Fruit fly (Drosophila melanogaster) whole organism, embryonic: ENCODE data around the gene Tlk.

Experiments
- Adf1 ChIP-seq: fragments of 200-800 bp; sonication (Bioruptor generic); IDR thresholded peaks from 2 replicates; pipeline ENCODE4 v1.3.6; 2022; ENCODE audit warnings: missing biosample characterization, missing genetic modification characterization
- B-H2 ChIP-seq: fragments of 200-800 bp; sonication (Bioruptor generic); optimal IDR thresholded peaks from 2 replicates; lab custom pipeline; 2018; ENCODE audit warnings: missing biosample characterization, mild to moderate bottlenecking, missing genetic modification characterization
- CG10209 ChIP-seq: fragments of 200-800 bp; sonication (Bioruptor generic); optimal IDR thresholded peaks from 3 replicates; lab custom pipeline; 2017; ENCODE audit warnings: missing biosample characterization, mild to moderate bottlenecking, missing genetic modification characterization, missing genetic modification reagents
- CG10321 ChIP-seq: fragments of 200-800 bp; sonication (Bioruptor generic); IDR thresholded peaks from 2 replicates; pipeline ENCODE4 v1.3.6; 2022; ENCODE audit warnings: missing biosample characterization, missing genetic modification characterization
- CG10366 ChIP-seq: fragments of 200-800 bp; sonication (Bioruptor generic); IDR thresholded peaks from 2 replicates; pipeline ENCODE4 v1.3.6; 2022; ENCODE audit warnings: missing biosample characterization, missing genetic modification characterization
- CG10543 ChIP-seq: fragments of 200-800 bp; sonication (Bioruptor generic); optimal IDR thresholded peaks from 3 replicates; lab custom pipeline; 2017; ENCODE audit warnings: missing biosample characterization, mild to moderate bottlenecking, missing genetic modification characterization, moderate library complexity
- CG10654 ChIP-seq: fragments of 200-800 bp; sonication (Bioruptor generic); optimal IDR thresholded peaks from 2 replicates; lab custom pipeline; 2016; ENCODE audit warnings: missing biosample characterization, missing genetic modification characterization
- CG11504 ChIP-seq: fragments of 200-800 bp; sonication (Bioruptor generic); optimal IDR thresholded peaks from 3 replicates; lab custom pipeline; 2019; ENCODE audit warnings: missing biosample characterization, mild to moderate bottlenecking, missing genetic modification characterization, moderate library complexity
- CG11723 ChIP-seq: fragments of 200-800 bp; sonication (Bioruptor generic); optimal IDR thresholded peaks from 2 replicates; lab custom pipeline; 2017; ENCODE audit warnings: missing biosample characterization, mild to moderate bottlenecking, missing genetic modification characterization
- CG12659 ChIP-seq: fragments of 200-800 bp; sonication (Bioruptor generic); optimal IDR thresholded peaks from 3 replicates; lab custom pipeline; 2017; ENCODE audit warnings: mild to moderate bottlenecking, missing biosample characterization, missing genetic modification reagents, missing genetic modification characterization
- CG12942 ChIP-seq: fragments of 200-800 bp; sonication (Bioruptor generic); optimal IDR thresholded peaks from 3 replicates; lab custom pipeline; 2016; ENCODE audit warnings: missing biosample characterization, missing genetic modification characterization
- CG14441 ChIP-seq: fragments of 200-800 bp; sonication (Bioruptor generic); IDR thresholded peaks from 2 replicates; pipeline ENCODE4 v1.3.6; 2022; ENCODE audit warnings: missing biosample characterization, missing genetic modification characterization
- CG15601 ChIP-seq: fragments of 200-800 bp; sonication (Bioruptor generic); optimal IDR thresholded peaks from 3 replicates; lab custom pipeline; 2019; ENCODE audit warnings: missing biosample characterization, mild to moderate bottlenecking, missing genetic modification characterization, moderate library complexity
- CG1647 ChIP-seq: fragments of 200-800 bp; sonication (Bioruptor generic); optimal IDR thresholded peaks from 3 replicates; lab custom pipeline; 2016; ENCODE audit warnings: missing biosample characterization, missing genetic modification characterization
- CG1832 ChIP-seq: fragments of 200-800 bp; sonication (Bioruptor generic); optimal IDR thresholded peaks from 2 replicates; lab custom pipeline; 2017; ENCODE audit warnings: missing biosample characterization, mild to moderate bottlenecking, missing genetic modification characterization, inconsistent platforms
- CG30020 ChIP-seq: fragments of 200-800 bp; optimal IDR thresholded peaks from 2 replicates; lab custom pipeline; 2019; ENCODE audit warnings: missing biosample characterization, mild to moderate bottlenecking, missing genetic modification characterization, moderate library complexity
- CG32532 ChIP-seq: fragments of 200-800 bp; sonication (Bioruptor generic); IDR thresholded peaks from 2 replicates; pipeline ENCODE4 v1.3.6; 2022; ENCODE audit warnings: missing biosample characterization, missing genetic modification characterization
- CG4282 ChIP-seq: fragments of 200-800 bp; sonication (Bioruptor generic); optimal IDR thresholded peaks from 2 replicates; lab custom pipeline; 2016; ENCODE audit warnings: missing biosample characterization, missing genetic modification characterization
- CG4707 ChIP-seq: fragments of 200-800 bp; sonication (Bioruptor generic); optimal IDR thresholded peaks from 2 replicates; lab custom pipeline; 2018; ENCODE audit warnings: missing biosample characterization, mild to moderate bottlenecking, missing genetic modification characterization, moderate library complexity
- CG6765 ChIP-seq: fragments of 200-800 bp; sonication (Bioruptor generic); optimal IDR thresholded peaks from 3 replicates; lab custom pipeline; 2017; ENCODE audit warnings: missing biosample characterization, mild to moderate bottlenecking, missing genetic modification characterization
- CG7372 ChIP-seq: fragments of 200-800 bp; sonication (Bioruptor generic); IDR thresholded peaks from 2 replicates; pipeline ENCODE4 v1.3.6; 2022; ENCODE audit warnings: missing biosample characterization, missing genetic modification characterization
- CG9215 ChIP-seq: fragments of 200-800 bp; sonication (Bioruptor generic); IDR thresholded peaks from 2 replicates; pipeline ENCODE4 v1.3.6; 2022; ENCODE audit warnings: missing biosample characterization, missing genetic modification characterization
- CG9797 ChIP-seq: fragments of 200-800 bp; sonication (Bioruptor generic); optimal IDR thresholded peaks from 3 replicates; lab custom pipeline; 2018; ENCODE audit warnings: missing biosample characterization, mild to moderate bottlenecking, missing genetic modification characterization
- CrebB ChIP-seq: fragments of 200-800 bp; sonication (Bioruptor generic); optimal IDR thresholded peaks from 3 replicates; lab custom pipeline; 2018; ENCODE audit warnings: missing biosample characterization, mild to moderate bottlenecking, missing genetic modification characterization
- Dref ChIP-seq: fragments of 200-800 bp; sonication (Bioruptor generic); IDR thresholded peaks from 2 replicates; pipeline ENCODE4 v1.3.6; 2022; ENCODE audit warnings: missing biosample characterization, missing genetic modification characterization
- GATAe ChIP-seq: fragments of 200-800 bp; sonication (Bioruptor generic); conservative IDR thresholded peaks from 2 replicates; pipeline ENCODE4 v1.3.6; 2022; ENCODE audit warnings: missing biosample characterization, missing genetic modification characterization
- Hr3 ChIP-seq: fragments of 200-800 bp; sonication (Bioruptor generic); optimal IDR thresholded peaks from 3 replicates; lab custom pipeline; 2016; ENCODE audit warnings: missing biosample characterization, missing genetic modification characterization
- Med ChIP-seq: fragments of 200-800 bp; sonication (Bioruptor generic); peaks from one replicate; lab custom pipeline; 2016; ENCODE audit warnings: missing biosample characterization, missing genetic modification characterization, mild to moderate bottlenecking, inconsistent platforms, moderate library complexity
- Nf-YA ChIP-seq: fragments of 200-800 bp; sonication (Bioruptor generic); IDR thresholded peaks from 2 replicates; pipeline ENCODE4 v1.3.6; 2022; ENCODE audit warnings: missing biosample characterization, missing genetic modification characterization
- Ravus ChIP-seq: fragments of 200-800 bp; sonication (Bioruptor generic); IDR thresholded peaks from 2 replicates; pipeline ENCODE4 v1.3.6; 2022; ENCODE audit warnings: missing biosample characterization, missing genetic modification characterization
- Sry-δ ChIP-seq: fragments of 200-800 bp; sonication (Bioruptor generic); optimal IDR thresholded peaks from 2 replicates; lab custom pipeline; 2016; ENCODE audit warnings: missing biosample characterization, missing genetic modification characterization
- cas ChIP-seq: fragments of 200-800 bp; sonication (Bioruptor generic); IDR thresholded peaks from 2 replicates; pipeline ENCODE4 v1.3.6; 2022; ENCODE audit warnings: missing biosample characterization, missing genetic modification characterization
- caup ChIP-seq: fragments of 200-800 bp; sonication (Bioruptor generic); optimal IDR thresholded peaks from 3 replicates; lab custom pipeline; 2017; ENCODE audit warnings: missing biosample characterization, mild to moderate bottlenecking, missing genetic modification characterization, moderate library complexity; ENCODE audit not compliant: severe bottlenecking
- eve ChIP-seq, 2 experiments: fragments of >200 bp; optimal IDR thresholded peaks; 2 replicates each; lab custom pipeline; 2017; ENCODE audit warnings: missing biosample characterization in 2 of 2, missing genetic modification characterization in 2 of 2
- fd96Cb ChIP-seq: fragments of 200-800 bp; sonication (Bioruptor generic); optimal IDR thresholded peaks from 2 replicates; lab custom pipeline; 2018; ENCODE audit warnings: missing biosample characterization, mild to moderate bottlenecking, missing genetic modification characterization, moderate library complexity
- gce ChIP-seq: fragments of 200-800 bp; sonication (Bioruptor generic); IDR thresholded peaks from 3 replicates; pipeline ENCODE4 v1.3.6; 2022; ENCODE audit warnings: missing biosample characterization, missing genetic modification characterization
- gcm2 ChIP-seq: fragments of 200-800 bp; sonication (Bioruptor generic); optimal IDR thresholded peaks from 2 replicates; lab custom pipeline; 2016; ENCODE audit warnings: missing biosample characterization, missing genetic modification characterization
- ham ChIP-seq: fragments of 200-800 bp; sonication (Bioruptor generic); IDR thresholded peaks from 2 replicates; pipeline ENCODE4 v1.3.6; 2022; ENCODE audit warnings: missing biosample characterization, missing genetic modification characterization
- lov ChIP-seq, 2 experiments: fragments of 200-800 bp in 1 of 2; fragments of >200 bp in 1 of 2; sonication (Bioruptor generic) in 1 of 2; IDR thresholded peaks in 1 of 2; optimal IDR thresholded peaks in 1 of 2; 2 replicates in 1 of 2; 3 replicates in 1 of 2; pipeline versions ENCODE4 v1.3.6 to Lab custom; 2017 to 2022; ENCODE audit warnings: missing biosample characterization in 1 of 2, missing genetic modification characterization in 1 of 2
- nmo ChIP-seq: fragments of 200-800 bp; sonication (Bioruptor generic); optimal IDR thresholded peaks from 2 replicates; lab custom pipeline; 2018; ENCODE audit warnings: missing biosample characterization, mild to moderate bottlenecking, missing genetic modification characterization, moderate library complexity
- prd ChIP-seq, 3 experiments: fragments of >200 bp in 2 of 3; fragments of 200-800 bp in 1 of 3; sonication (Bioruptor generic) in 1 of 3; optimal IDR thresholded peaks in 2 of 3; IDR thresholded peaks in 1 of 3; 2 replicates in 2 of 3; 3 replicates in 1 of 3; pipeline versions ENCODE4 v1.3.6 to Lab custom; 2017 to 2022; ENCODE audit warnings: missing biosample characterization in 1 of 3, missing genetic modification characterization in 1 of 3
- pzg ChIP-seq: fragments of 200-800 bp; sonication (Bioruptor generic); optimal IDR thresholded peaks from 3 replicates; lab custom pipeline; 2018; ENCODE audit warnings: missing biosample characterization, mild to moderate bottlenecking, missing genetic modification characterization, moderate library complexity
- seq ChIP-seq: fragments of 200-800 bp; sonication (Bioruptor generic); IDR thresholded peaks from 2 replicates; pipeline ENCODE4 v1.3.6; 2022; ENCODE audit warnings: missing biosample characterization, missing genetic modification characterization
- sisA ChIP-seq: fragments of 200-800 bp; sonication (Bioruptor generic); IDR thresholded peaks from 2 replicates; pipeline ENCODE4 v1.3.6; 2022; ENCODE audit warnings: missing biosample characterization, missing genetic modification characterization
- tio ChIP-seq: fragments of 200-800 bp; sonication (Bioruptor generic); optimal IDR thresholded peaks from 2 replicates; lab custom pipeline; 2017; ENCODE audit warnings: missing biosample characterization, missing genetic modification characterization, inconsistent platforms
- tup ChIP-seq: fragments of 200-800 bp; sonication (Bioruptor generic); optimal IDR thresholded peaks from 2 replicates; lab custom pipeline; 2016; ENCODE audit warnings: missing biosample characterization, mild to moderate bottlenecking, missing genetic modification characterization, moderate library complexity
- zen ChIP-seq: fragments of 200-800 bp; sonication (Bioruptor generic); optimal IDR thresholded peaks from 3 replicates; lab custom pipeline; 2018; ENCODE audit warnings: missing biosample characterization, mild to moderate bottlenecking, missing genetic modification characterization, moderate library complexity

The Tlk gene

dm6 chrX:3691623-3692553 is 27.9 kb upstream of the Tlk start (continued):
- TF ChIP-seq cas (GFP tag; lab: Robert Waterston, UW) = no peak
- no peak; the same call in 1 of the 2 replicates for TF ChIP-seq Ravus (GFP tag; lab: Robert Waterston, UW)
- TF ChIP-seq CG1647 = peak; percentile 36
- peak; percentile 37 for TF ChIP-seq CG4707 (GFP tag; lab: Kevin White, UChicago)
- TF ChIP-seq prd (optimal IDR thresholded peaks at IDR 0.05; lab: Kevin White, UChicago) = no peak
- peak; percentile 79 for TF ChIP-seq prd (GFP tag; IDR thresholded peaks at IDR 0.05; lab: Robert Waterston, UW)
- TF ChIP-seq CG1832 = peak; percentile 7
- peak; percentile 82 for TF ChIP-seq fd96Cb (tag; lab: Kevin White, UChicago)
- peak; percentile 74 for TF ChIP-seq CG10209 (GFP tag; lab: Kevin White, UChicago)
- TF ChIP-seq Hr3 (GFP tag; lab: Kevin White, UChicago) = peak; percentile 64
- TF ChIP-seq CG12942 = peak; percentile 63
- peak; percentile 76; the same call in 2 of the 3 replicates for TF ChIP-seq gce
- TF ChIP-seq Dref (GFP tag; lab: Robert Waterston, UW) = no peak
- peak; percentile 75 for TF ChIP-seq caup
- TF ChIP-seq CG15601 (tag; lab: Kevin White, UChicago) = peak; percentile 63
- no peak for TF ChIP-seq Adf1
- TF ChIP-seq CG12659 (GFP tag; lab: Kevin White, UChicago) = peak; percentile 76
- peak; percentile 94 for TF ChIP-seq Med (GFP tag; lab: Kevin White, UChicago)
- peak; percentile 55 for TF ChIP-seq CG10654 (GFP tag; lab: Kevin White, UChicago)
- TF ChIP-seq sisA (GFP tag; lab: Robert Waterston, UW) = peak; percentile 80
- peak; percentile 84 for TF ChIP-seq CG11504 (tag; lab: Kevin White, UChicago)
- peak; percentile 69 for TF ChIP-seq CG14441
- no peak for TF ChIP-seq GATAe (GFP tag; lab: Robert Waterston, UW)
- TF ChIP-seq CG7372 (GFP tag; lab: Robert Waterston, UW) = peak; percentile 48
- TF ChIP-seq lov (optimal IDR thresholded peaks at IDR 0.05; lab: Kevin White, UChicago) = no peak
- 0 out of 3 replicates have a peak, but pooled peaks have one; percentile 20 for TF ChIP-seq lov (GFP tag; IDR thresholded peaks at IDR 0.05; lab: Robert Waterston, UW)
- TF ChIP-seq seq = peak; percentile 79
- peak; percentile 36 for TF ChIP-seq Sry-δ (GFP tag; lab: Kevin White, UChicago)
- TF ChIP-seq tio = peak; percentile 44
- TF ChIP-seq CG10321 = no peak
- TF ChIP-seq Nf-YA (GFP tag; lab: Robert Waterston, UW) = no peak
- peak; percentile 15 for TF ChIP-seq CG30020
- no peak for TF ChIP-seq CG9797 (GFP tag; lab: Kevin White, UChicago)
- peak; percentile 78 for TF ChIP-seq CG10366 (GFP tag; lab: Robert Waterston, UW)
- TF ChIP-seq CG32532 (GFP tag; lab: Robert Waterston, UW) = peak; percentile 72
- peak; percentile 23 for TF ChIP-seq CG4282 (GFP tag; lab: Kevin White, UChicago)
- peak; percentile 31 for TF ChIP-seq gcm2
- no peak for TF ChIP-seq tup (GFP tag; lab: Kevin White, UChicago)
- peak; percentile 51 for TF ChIP-seq CrebB
- peak in 1 of 2 experiments; percentile 84 for TF ChIP-seq eve (GFP tag; optimal IDR thresholded peaks at IDR 0.05; lab: Kevin White, UChicago)
- peak; percentile 55 for TF ChIP-seq zen
- TF ChIP-seq CG9215 (GFP tag; lab: Robert Waterston, UW) = peak; percentile 63
- TF ChIP-seq CG6765 = no peak
- peak; percentile 28 for TF ChIP-seq B-H2 (GFP tag; lab: Kevin White, UChicago)
- no peak for TF ChIP-seq pzg
- TF ChIP-seq nmo (GFP tag; lab: Kevin White, UChicago) = peak; percentile 82
- TF ChIP-seq ham (GFP tag; lab: Robert Waterston, UW) = no peak
- peak; percentile 52 for TF ChIP-seq CG10543 (GFP tag; lab: Kevin White, UChicago)
- peak; percentile 74 for TF ChIP-seq CG11723 (GFP tag; lab: Kevin White, UChicago)
